Worm (Caenorhabditis elegans) whole organism, late embryonic: ENCODE data around the gene C50E10.2.

Experiments used
- T23F11.4 ChIP-seq: fragments of 200-800 bp; sonication (Bioruptor generic); optimal IDR thresholded peaks from 2 replicates; lab custom pipeline; 2018; ENCODE audit warnings: mild to moderate bottlenecking, missing genetic modification characterization, missing compliant biosample characterization
- fkh-10 ChIP-seq: fragments of 150-350 bp; optimal IDR thresholded peaks from 2 replicates; lab custom pipeline; 2014; ENCODE audit warnings: missing biosample characterization, missing genetic modification reagents, missing genetic modification characterization
- hlh-8 ChIP-seq: sonication (generic microtip); optimal IDR thresholded peaks from 2 replicates; lab custom pipeline; 2016; ENCODE audit warnings: missing genotype, missing genetic modification characterization, missing compliant biosample characterization
- nhr-11 ChIP-seq: fragments of 150-350 bp; optimal IDR thresholded peaks from 2 replicates; lab custom pipeline; 2014; ENCODE audit warnings: missing biosample characterization, missing genetic modification characterization
- nhr-232 ChIP-seq: sonication (generic microtip); optimal IDR thresholded peaks from 2 replicates; lab custom pipeline; 2016; ENCODE audit warnings: missing genetic modification characterization, missing compliant biosample characterization
- pqm-1 ChIP-seq: sonication (generic microtip); optimal IDR thresholded peaks from 2 replicates; lab custom pipeline; 2016; ENCODE audit warnings: missing genetic modification characterization, missing compliant biosample characterization

- TF ChIP-seq hlh-8 (tag; lab: Kevin White, UChicago): no peak
- TF ChIP-seq T23F11.4 (GFP tag; lab: Kevin White, UChicago): no peak
- TF ChIP-seq nhr-232 (tag; lab: Kevin White, UChicago): no peak
- TF ChIP-seq pqm-1: no peak
- TF ChIP-seq nhr-11 (tag; lab: Kevin White, UChicago): no peak
- no peak for TF ChIP-seq fkh-10 (GFP tag; lab: Kevin White, UChicago)
Observed at ce11 chrII:12342928-12343327, 33.4 kb upstream of the C50E10.2 start.
